Fruit fly (Drosophila melanogaster) S2 (cell line): ENCODE measurements around the gene NC2beta.

Source experiments
- CG8478 ChIP-seq: fragments of >200 bp; optimal IDR thresholded peaks from 2 replicates; lab custom pipeline; 2018
- CTCF ChIP-seq, 2 experiments: fragments of >200 bp; optimal IDR thresholded peaks; 2 replicates each; lab custom pipeline; 2018

DNA sequence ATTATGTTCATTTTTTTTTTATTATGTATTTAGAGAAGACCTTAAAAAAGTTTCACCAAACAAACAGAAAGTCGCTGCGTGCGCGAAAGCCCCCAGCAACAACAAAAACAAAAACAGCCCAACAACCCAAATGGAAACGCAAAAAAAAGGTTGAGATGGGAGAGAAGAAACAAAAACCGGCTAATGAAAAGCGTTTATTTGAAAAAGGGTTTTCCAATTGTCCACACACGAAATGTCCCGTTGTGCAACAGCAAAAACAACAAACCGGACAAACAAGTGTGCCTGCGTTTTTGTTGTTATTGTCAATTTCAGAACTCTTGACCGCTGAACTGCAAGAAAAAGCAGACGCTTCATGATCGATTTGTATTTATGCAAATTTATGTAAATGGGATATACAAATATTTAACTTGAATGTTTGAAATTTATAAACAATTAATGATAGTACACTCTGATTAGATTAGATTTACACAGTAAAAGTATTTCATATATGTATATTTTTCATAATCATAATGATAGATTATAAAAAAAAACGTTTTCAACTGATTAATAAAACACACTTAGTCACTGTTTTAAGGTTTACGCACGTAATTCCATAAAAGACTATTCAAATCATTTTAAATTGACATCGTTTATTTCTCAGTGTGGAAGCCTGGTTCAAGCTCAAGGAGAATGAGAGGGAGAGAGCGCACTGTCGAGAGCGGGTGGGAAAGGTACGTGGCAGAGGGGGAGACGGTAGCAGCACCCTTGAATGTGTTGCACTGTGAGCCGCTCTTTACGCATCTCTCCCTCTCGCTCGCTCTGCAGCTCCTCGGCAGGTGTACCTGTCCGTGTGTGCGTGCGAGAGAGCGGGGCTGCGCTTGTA, 49.0 kb downstream of the NC2beta start:
- TF ChIP-seq CTCF (optimal IDR thresholded peaks at IDR 0.05; lab: Kevin White, UChicago): no peak
- TF ChIP-seq CG8478 (lab: Kevin White, UChicago): no peak
